Worm (Caenorhabditis elegans) whole organism, young adult: Measurements from ENCODE around the gene kbp-1.

Experiments
- B0261.1 ChIP-seq: sonication (generic microtip); optimal IDR thresholded peaks from 2 replicates; lab custom pipeline; 2016; ENCODE audit warnings: mild to moderate bottlenecking, missing genetic modification characterization, moderate library complexity, missing compliant biosample characterization
- C06A6.2 ChIP-seq: fragments of 200-800 bp; sonication (Bioruptor generic); conservative IDR thresholded peaks from 2 replicates; pipeline ENCODE4 v1.3.6; 2022; ENCODE audit warnings: missing genetic modification characterization, missing compliant biosample characterization
- C17E4.6 ChIP-seq: fragments of 200-800 bp; sonication (Bioruptor generic); IDR thresholded peaks from 2 replicates; pipeline ENCODE4 v1.3.6; 2022; ENCODE audit warnings: missing genetic modification reagents, missing genetic modification characterization, missing compliant biosample characterization
- D2030.7 ChIP-seq: fragments of 200-800 bp; sonication (Bioruptor generic); IDR thresholded peaks from 2 replicates; pipeline ENCODE4 v1.3.6; 2022; ENCODE audit warnings: missing genetic modification reagents, missing genetic modification characterization, missing compliant biosample characterization
- F10E7.11 ChIP-seq: sonication (generic microtip); optimal IDR thresholded peaks from 2 replicates; lab custom pipeline; 2017; ENCODE audit warnings: mild to moderate bottlenecking, missing genetic modification characterization, moderate library complexity, missing compliant biosample characterization
- F23B12.7 ChIP-seq: sonication (generic microtip); optimal IDR thresholded peaks from 2 replicates; lab custom pipeline; 2017; ENCODE audit warnings: missing genetic modification characterization, mild to moderate bottlenecking, missing compliant biosample characterization, antibody characterized with exemption, moderate library complexity; ENCODE audit not compliant: insufficient read depth
- F39B2.1 ChIP-seq: fragments of 200-800 bp; sonication (Bioruptor generic); IDR thresholded peaks from 2 replicates; pipeline ENCODE4 v1.3.6; 2022; ENCODE audit warnings: missing genetic modification reagents, missing genetic modification characterization, missing compliant biosample characterization
- F52B5.7 ChIP-seq: sonication (generic microtip); optimal IDR thresholded peaks from 2 replicates; lab custom pipeline; 2016; ENCODE audit warnings: mild to moderate bottlenecking, missing genetic modification characterization, missing compliant biosample characterization
- T07F8.4 ChIP-seq: sonication (generic microtip); optimal IDR thresholded peaks from 2 replicates; lab custom pipeline; 2016; ENCODE audit warnings: mild to moderate bottlenecking, missing genetic modification characterization, moderate library complexity, missing compliant biosample characterization
- Y53F4B.3 ChIP-seq: fragments of 200-800 bp; sonication (Bioruptor generic); IDR thresholded peaks from 2 replicates; pipeline ENCODE4 v1.3.6; 2022; ENCODE audit warnings: missing genetic modification reagents, missing genetic modification characterization, missing compliant biosample characterization
- athp-1 ChIP-seq: sonication (generic microtip); optimal IDR thresholded peaks from 2 replicates; lab custom pipeline; 2017; ENCODE audit warnings: mild to moderate bottlenecking, missing genetic modification characterization, missing compliant biosample characterization
- attf-5 ChIP-seq: fragments of 200-800 bp; sonication (Bioruptor generic); optimal IDR thresholded peaks from 2 replicates; lab custom pipeline; 2018; ENCODE audit warnings: mild to moderate bottlenecking, missing genetic modification characterization, missing compliant biosample characterization
- ccch-3 ChIP-seq: fragments of 200-800 bp; sonication (Bioruptor generic); optimal IDR thresholded peaks from 2 replicates; lab custom pipeline; 2018; ENCODE audit warnings: mild to moderate bottlenecking, missing genetic modification characterization, missing compliant biosample characterization
- cebp-1 ChIP-seq, 2 experiments: fragments of 200-800 bp in 1 of 2; sonication (Bioruptor generic) in 1 of 2; sonication (generic microtip) in 1 of 2; IDR thresholded peaks in 1 of 2; optimal IDR thresholded peaks in 1 of 2; 2 replicates each; pipeline versions ENCODE4 v1.3.6 to Lab custom; 2017 to 2022; ENCODE audit warnings: missing compliant biosample characterization in 2 of 2, missing genetic modification characterization in 2 of 2, mild to moderate bottlenecking in 1 of 2, missing genetic modification reagents in 1 of 2, moderate library complexity in 1 of 2
- ceh-100 ChIP-seq: fragments of 200-800 bp; sonication (Bioruptor generic); IDR thresholded peaks from 2 replicates; pipeline ENCODE4 v1.3.6; 2022; ENCODE audit warnings: missing genetic modification reagents, missing genetic modification characterization, missing compliant biosample characterization
- ceh-27 ChIP-seq: fragments of 200-800 bp; sonication (Bioruptor generic); optimal IDR thresholded peaks from 2 replicates; lab custom pipeline; 2018; ENCODE audit warnings: mild to moderate bottlenecking, missing genetic modification characterization, moderate library complexity, missing compliant biosample characterization
- dox-1 ChIP-seq: fragments of 200-800 bp; sonication (Bioruptor generic); IDR thresholded peaks from 2 replicates; pipeline ENCODE4 v1.3.6; 2022; ENCODE audit warnings: missing genetic modification reagents, missing genetic modification characterization, missing compliant biosample characterization
- egl-18 ChIP-seq: fragments of 200-800 bp; sonication (Bioruptor generic); IDR thresholded peaks from 2 replicates; pipeline ENCODE4 v1.3.6; 2022; ENCODE audit warnings: missing genetic modification reagents, missing genetic modification characterization, missing compliant biosample characterization
- egl-44 ChIP-seq: fragments of 200-800 bp; sonication (Bioruptor generic); IDR thresholded peaks from 2 replicates; pipeline ENCODE4 v1.3.6; 2022; ENCODE audit warnings: missing genetic modification reagents, missing genetic modification characterization, missing compliant biosample characterization
- egrh-3 ChIP-seq: fragments of 200-800 bp; sonication (Bioruptor generic); IDR thresholded peaks from 2 replicates; pipeline ENCODE4 v1.3.6; 2022; ENCODE audit warnings: missing genetic modification reagents, missing genetic modification characterization, missing compliant biosample characterization
- fkh-3 ChIP-seq: sonication (generic microtip); optimal IDR thresholded peaks from 2 replicates; lab custom pipeline; 2016; ENCODE audit warnings: mild to moderate bottlenecking, missing genetic modification characterization, missing compliant biosample characterization
- gei-17 ChIP-seq: fragments of 200-800 bp; sonication (Bioruptor generic); optimal IDR thresholded peaks from 2 replicates; lab custom pipeline; 2018; ENCODE audit warnings: mild to moderate bottlenecking, missing genetic modification characterization, missing compliant biosample characterization
- hmg-1.2 ChIP-seq: fragments of 200-800 bp; sonication (Bioruptor generic); IDR thresholded peaks from 2 replicates; pipeline ENCODE4 v1.3.6; 2022; ENCODE audit warnings: missing genetic modification reagents, missing genetic modification characterization, missing compliant biosample characterization
- let-526 ChIP-seq: fragments of 200-800 bp; sonication (Bioruptor generic); IDR thresholded peaks from 2 replicates; pipeline ENCODE4 v1.3.6; 2022; ENCODE audit warnings: missing genetic modification reagents, missing genetic modification characterization, missing compliant biosample characterization
- let-607 ChIP-seq, 2 experiments: fragments of 200-800 bp in 1 of 2; sonication (Bioruptor generic) in 1 of 2; sonication (generic microtip) in 1 of 2; optimal IDR thresholded peaks; 2 replicates each; lab custom pipeline; 2016 to 2018; ENCODE audit warnings: mild to moderate bottlenecking in 2 of 2, missing compliant biosample characterization in 2 of 2, missing genetic modification characterization in 2 of 2, moderate library complexity in 2 of 2, missing genotype in 1 of 2
- lin-35 ChIP-seq, 3 experiments: fragments of 150-350 bp in 2 of 3; sonication (generic microtip) in 1 of 3; optimal IDR thresholded peaks; 2 replicates each; lab custom pipeline; 2014 to 2018; ENCODE audit warnings: missing biosample characterization in 3 of 3, missing genetic modification characterization in 3 of 3, missing genetic modification reagents in 3 of 3
- lsy-27 ChIP-seq: sonication (generic microtip); optimal IDR thresholded peaks from 2 replicates; lab custom pipeline; 2017; ENCODE audit warnings: missing genetic modification characterization, mild to moderate bottlenecking, missing compliant biosample characterization, antibody characterized with exemption, missing genotype, borderline replicate concordance; ENCODE audit not compliant: insufficient read depth
- madf-10 ChIP-seq: sonication (generic microtip); optimal IDR thresholded peaks from 2 replicates; lab custom pipeline; 2016; ENCODE audit warnings: mild to moderate bottlenecking, missing genetic modification characterization, missing compliant biosample characterization
- nfya-1 ChIP-seq: sonication (generic microtip); optimal IDR thresholded peaks from 2 replicates; lab custom pipeline; 2017; ENCODE audit warnings: antibody characterized with exemption, missing compliant biosample characterization, missing genetic modification characterization, borderline replicate concordance; ENCODE audit not compliant: insufficient read depth
- nhr-27 ChIP-seq: fragments of 200-800 bp; sonication (Bioruptor generic); optimal IDR thresholded peaks from 2 replicates; lab custom pipeline; 2018; ENCODE audit warnings: mild to moderate bottlenecking, missing genetic modification characterization, moderate library complexity, missing compliant biosample characterization
- nhr-90 ChIP-seq: sonication (generic microtip); optimal IDR thresholded peaks from 2 replicates; lab custom pipeline; 2016; ENCODE audit warnings: missing genotype, mild to moderate bottlenecking, missing genetic modification characterization, missing compliant biosample characterization
- repo-1 ChIP-seq: sonication (generic microtip); optimal IDR thresholded peaks from 2 replicates; lab custom pipeline; 2017; ENCODE audit warnings: mild to moderate bottlenecking, missing genetic modification characterization, missing compliant biosample characterization
- sdz-38 ChIP-seq: sonication (generic microtip); optimal IDR thresholded peaks from 2 replicates; lab custom pipeline; 2016; ENCODE audit warnings: missing genotype, missing genetic modification characterization, missing compliant biosample characterization
- snpc-1.1 ChIP-seq: sonication (generic microtip); optimal IDR thresholded peaks from 2 replicates; lab custom pipeline; 2017; ENCODE audit warnings: missing genetic modification characterization, mild to moderate bottlenecking, missing compliant biosample characterization, antibody characterized with exemption, moderate library complexity, missing genotype, missing genetic modification reagents; ENCODE audit not compliant: insufficient read depth
- snpc-4 ChIP-seq, 5 experiments: fragments of 150-350 bp in 1 of 5; sonication (generic microtip) in 4 of 5; optimal IDR thresholded peaks; 2 replicates each; lab custom pipeline; 2014 to 2018; ENCODE audit warnings: missing genetic modification characterization in 5 of 5, missing biosample characterization in 3 of 5, antibody characterized with exemption in 2 of 5, mild to moderate bottlenecking in 2 of 5, missing compliant biosample characterization in 2 of 5, missing genotype in 2 of 5, moderate library complexity in 2 of 5, missing genetic modification reagents in 1 of 5
- somi-1 ChIP-seq: fragments of 200-800 bp; sonication (Bioruptor generic); optimal IDR thresholded peaks from 2 replicates; lab custom pipeline; 2018; ENCODE audit warnings: mild to moderate bottlenecking, missing genetic modification characterization, missing compliant biosample characterization
- tbp1 ChIP-seq: fragments of 200-800 bp; sonication (Bioruptor generic); optimal IDR thresholded peaks from 2 replicates; lab custom pipeline; 2018; ENCODE audit warnings: mild to moderate bottlenecking, missing genetic modification characterization, missing compliant biosample characterization
- tbx-9 ChIP-seq: sonication (generic microtip); optimal IDR thresholded peaks from 2 replicates; lab custom pipeline; 2016; ENCODE audit warnings: borderline replicate concordance, missing genetic modification characterization, inconsistent platforms, missing compliant biosample characterization
- xnd-1 ChIP-seq: sonication (generic microtip); optimal IDR thresholded peaks from 2 replicates; lab custom pipeline; 2016; ENCODE audit warnings: missing genotype, missing genetic modification reagents, missing genetic modification characterization, missing compliant biosample characterization
- zfh-2 ChIP-seq: fragments of 200-800 bp; sonication (Bioruptor generic); conservative IDR thresholded peaks from 2 replicates; pipeline ENCODE4 v1.3.6; 2022; ENCODE audit warnings: missing genetic modification reagents, missing genetic modification characterization, missing compliant biosample characterization
- ztf-18 ChIP-seq: sonication (generic microtip); optimal IDR thresholded peaks from 2 replicates; lab custom pipeline; 2016; ENCODE audit warnings: missing genotype, mild to moderate bottlenecking, missing genetic modification characterization, missing compliant biosample characterization
- ztf-25 ChIP-seq: fragments of 200-800 bp; sonication (Bioruptor generic); IDR thresholded peaks from 2 replicates; pipeline ENCODE4 v1.3.6; 2022; ENCODE audit warnings: missing genetic modification reagents, missing genetic modification characterization, missing compliant biosample characterization
- ztf-26 ChIP-seq: sonication (generic microtip); optimal IDR thresholded peaks from 2 replicates; lab custom pipeline; 2017; ENCODE audit warnings: missing genetic modification characterization, missing compliant biosample characterization
- ztf-6 ChIP-seq: fragments of 200-800 bp; sonication (Bioruptor generic); IDR thresholded peaks from 2 replicates; pipeline ENCODE4 v1.3.6; 2022; ENCODE audit warnings: missing genetic modification reagents, missing genetic modification characterization, missing compliant biosample characterization

kbp-1 gene

DNA sequence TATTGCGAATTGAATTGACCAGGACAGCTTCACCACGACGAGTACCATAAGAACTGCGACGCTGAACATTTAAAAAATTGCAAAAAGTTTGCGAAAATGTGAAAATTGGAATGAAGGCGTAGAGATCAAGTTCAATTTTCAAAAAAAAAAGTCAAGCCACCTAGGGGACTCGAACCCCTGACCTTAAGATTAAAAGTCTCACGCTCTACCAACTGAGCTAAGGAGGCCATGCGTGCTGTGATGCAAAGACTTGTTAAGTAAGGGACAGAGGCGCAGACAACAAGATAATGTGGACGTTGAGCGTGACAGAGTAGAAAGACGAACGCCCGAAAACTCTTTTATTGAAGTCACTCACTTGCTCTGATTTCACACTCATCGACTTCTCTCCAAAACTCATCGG, 18.1 kb downstream of the kbp-1 start (continued):
- peak; percentile 85 for TF ChIP-seq hmg-1.2 (GFP tag; lab: Robert Waterston, UW)
- peak; percentile 51 for TF ChIP-seq fkh-3 (tag; lab: Kevin White, UChicago)
- TF ChIP-seq C06A6.2, result peak; percentile 62
- TF ChIP-seq D2030.7 (GFP tag; lab: Robert Waterston, UW), result peak; percentile 85
- TF ChIP-seq athp-1 (tag; lab: Kevin White, UChicago), result peak; percentile 63
- TF ChIP-seq ceh-100 (GFP tag; lab: Robert Waterston, UW), result 0 out of 2 replicates have a peak, but pooled peaks have one; percentile 56
- no peak for TF ChIP-seq gei-17 (GFP tag; lab: Kevin White, UChicago)
- peak; percentile 40 for TF ChIP-seq nhr-27
- peak; percentile 66 for TF ChIP-seq F52B5.7 (tag; lab: Kevin White, UChicago)
- peak; percentile 64 for TF ChIP-seq lsy-27 (tag; lab: Kevin White, UChicago)
- no peak for TF ChIP-seq F39B2.1 (GFP tag; lab: Robert Waterston, UW)
- TF ChIP-seq ceh-27 (GFP tag; lab: Kevin White, UChicago), result no peak
- TF ChIP-seq cebp-1 (GFP tag; IDR thresholded peaks at IDR 0.05; lab: Robert Waterston, UW), result no peak
- TF ChIP-seq cebp-1 (tag; optimal IDR thresholded peaks at IDR 0.05; lab: Kevin White, UChicago), result no peak
- TF ChIP-seq somi-1 (GFP tag; lab: Kevin White, UChicago), result peak; percentile 26
- TF ChIP-seq Y53F4B.3 (GFP tag; lab: Robert Waterston, UW), result peak; percentile 83; the same call in 1 of the 2 replicates
- TF ChIP-seq T07F8.4, result no peak
- no peak for TF ChIP-seq C17E4.6 (GFP tag; lab: Robert Waterston, UW)
- TF ChIP-seq nhr-90, result peak; percentile 86
- no peak; the same call in 1 of the 2 replicates for TF ChIP-seq dox-1 (GFP tag; lab: Robert Waterston, UW)
- peak; percentile 61 for TF ChIP-seq snpc-4 (GFP tag; optimal IDR thresholded peaks at IDR 0.05; lab: Kevin White, UChicago)
- TF ChIP-seq snpc-4 (tag; optimal IDR thresholded peaks at IDR 0.05; lab: Kevin White, UChicago), result peak in 1 of 4 experiments; percentile 54
- peak; percentile 54 for TF ChIP-seq repo-1 (tag; lab: Kevin White, UChicago)
- no peak for TF ChIP-seq sdz-38 (tag; lab: Kevin White, UChicago)
- no peak for TF ChIP-seq tbx-9 (tag; lab: Kevin White, UChicago)
- peak; percentile 95 for TF ChIP-seq B0261.1
- TF ChIP-seq xnd-1, result no peak
- peak; percentile 32; the same call in 1 of the 2 replicates for TF ChIP-seq egrh-3 (GFP tag; lab: Robert Waterston, UW)
- TF ChIP-seq snpc-1.1 (tag; lab: Kevin White, UChicago), result peak; percentile 40
- peak; percentile 70; the same call in 1 of the 2 replicates for TF ChIP-seq egl-44
- no peak for TF ChIP-seq zfh-2 (GFP tag; lab: Robert Waterston, UW)

- peak; percentile 44 for TF ChIP-seq ztf-18 (tag; lab: Kevin White, UChicago)
- TF ChIP-seq let-526, result peak; percentile 53; the same call in 1 of the 2 replicates
- peak in 1 of 3 experiments; percentile 40 for TF ChIP-seq lin-35 (GFP tag; optimal IDR thresholded peaks at IDR 0.05; lab: Kevin White, UChicago)
- TF ChIP-seq D2030.7 (GFP tag; lab: Robert Waterston, UW), result 0 out of 2 replicates have a peak, but pooled peaks have one; percentile 22
- TF ChIP-seq repo-1 (tag; lab: Kevin White, UChicago), result no peak
- TF ChIP-seq zfh-2 (GFP tag; lab: Robert Waterston, UW), result no peak
- no peak for TF ChIP-seq ztf-6 (GFP tag; lab: Robert Waterston, UW)
- TF ChIP-seq nfya-1 (tag; lab: Kevin White, UChicago), result no peak
- no peak for TF ChIP-seq egl-18 (GFP tag; lab: Robert Waterston, UW)
- TF ChIP-seq attf-5 (GFP tag; lab: Kevin White, UChicago), result no peak
- no peak for TF ChIP-seq cebp-1 (GFP tag; IDR thresholded peaks at IDR 0.05; lab: Robert Waterston, UW)
- TF ChIP-seq cebp-1 (tag; optimal IDR thresholded peaks at IDR 0.05; lab: Kevin White, UChicago), result peak; percentile 50
- TF ChIP-seq F23B12.7 (tag; lab: Kevin White, UChicago), result peak; percentile 65
- peak; percentile 26 for TF ChIP-seq ztf-26 (tag; lab: Kevin White, UChicago)
- peak; percentile 59 for TF ChIP-seq hmg-1.2 (GFP tag; lab: Robert Waterston, UW)
- no peak for TF ChIP-seq let-607 (tag; optimal IDR thresholded peaks at IDR 0.05; lab: Kevin White, UChicago)
- TF ChIP-seq F10E7.11 (tag; lab: Kevin White, UChicago), result no peak
- TF ChIP-seq tbp1, result peak; percentile 91
- TF ChIP-seq ccch-3, result no peak
- TF ChIP-seq madf-10 (tag; lab: Kevin White, UChicago), result peak; percentile 5
- TF ChIP-seq ztf-25 (GFP tag; lab: Robert Waterston, UW), result 0 out of 2 replicates have a peak, but pooled peaks have one; percentile 7
These were observed 19.1 kb downstream of the kbp-1 start for ce11 chrIII:6888497-6888896.
